Worm (Caenorhabditis elegans) whole organism, L2 larva: ENCODE data around the gene clec-3.

ENCODE experiments used
- ama-1 ChIP-seq: fragments of 150-350 bp; optimal IDR thresholded peaks from 2 replicates; lab custom pipeline; 2018; ENCODE audit warnings: inconsistent platforms
- ceh-82 ChIP-seq: fragments of 150-350 bp; optimal IDR thresholded peaks from 2 replicates; lab custom pipeline; 2014; ENCODE audit warnings: missing biosample characterization, missing genetic modification characterization
- elt-1 ChIP-seq: fragments of 150-350 bp; optimal IDR thresholded peaks from 2 replicates; lab custom pipeline; 2014; ENCODE audit warnings: missing biosample characterization, missing genetic modification characterization
- lin-39 ChIP-seq: fragments of 150-350 bp; optimal IDR thresholded peaks from 2 replicates; lab custom pipeline; 2014; ENCODE audit warnings: missing biosample characterization, missing genetic modification reagents, missing genetic modification characterization
- mdl-1 ChIP-seq, 2 experiments: fragments of 150-350 bp in 1 of 2; sonication (generic microtip) in 1 of 2; optimal IDR thresholded peaks; 2 replicates each; lab custom pipeline; 2017; ENCODE audit warnings: missing biosample characterization in 2 of 2, missing genetic modification characterization in 2 of 2
- nhr-10 ChIP-seq: sonication (generic microtip); optimal IDR thresholded peaks from 2 replicates; lab custom pipeline; 2017; ENCODE audit warnings: missing biosample characterization, missing genetic modification characterization
- nhr-11 ChIP-seq: fragments of 150-350 bp; optimal IDR thresholded peaks from 2 replicates; lab custom pipeline; 2014; ENCODE audit warnings: missing biosample characterization, missing genetic modification characterization
- nhr-12 ChIP-seq: fragments of 150-350 bp; optimal IDR thresholded peaks from 2 replicates; lab custom pipeline; 2014; ENCODE audit warnings: missing biosample characterization, missing genetic modification characterization
- nhr-23 ChIP-seq: fragments of 150-350 bp; optimal IDR thresholded peaks from 2 replicates; lab custom pipeline; 2014; ENCODE audit warnings: missing biosample characterization, missing genetic modification reagents, missing genetic modification characterization
- nhr-25 ChIP-seq: fragments of 150-350 bp; sonication (generic microtip); optimal IDR thresholded peaks from 3 replicates; lab custom pipeline; 2014; ENCODE audit warnings: missing biosample characterization, missing genetic modification characterization
- skn-1 ChIP-seq: sonication (generic microtip); optimal IDR thresholded peaks from 2 replicates; lab custom pipeline; 2017; ENCODE audit warnings: missing biosample characterization, missing genetic modification characterization
- unc-39 ChIP-seq: fragments of 150-350 bp; optimal IDR thresholded peaks from 2 replicates; lab custom pipeline; 2014; ENCODE audit warnings: missing biosample characterization, missing genetic modification characterization
- unc-55 ChIP-seq: fragments of 150-350 bp; sonication (generic microtip); optimal IDR thresholded peaks from 3 replicates; lab custom pipeline; 2014; ENCODE audit warnings: missing biosample characterization, missing genetic modification reagents, missing genetic modification characterization
- ztf-11 ChIP-seq: sonication (generic microtip); optimal IDR thresholded peaks from 2 replicates; lab custom pipeline; 2017; ENCODE audit warnings: missing biosample characterization, missing genetic modification characterization

ce11 chrII:2997828-2998441 is 21.8 kb downstream of the clec-3 start:
- TF ChIP-seq nhr-11 (tag; lab: Kevin White, UChicago) (no peak), ztf-11 (tag; lab: Kevin White, UChicago) (no peak), nhr-25 (tag; lab: Kevin White, UChicago) (no peak), nhr-12 (tag; lab: Kevin White, UChicago) (no peak), lin-39 (tag; lab: Kevin White, UChicago) (no peak), nhr-10 (tag; lab: Kevin White, UChicago) (no peak), nhr-23 (tag; lab: Kevin White, UChicago) (no peak), ama-1 (lab: Kevin White, UChicago) (no peak), skn-1 (tag; lab: Kevin White, UChicago) (no peak), unc-55 (GFP tag; lab: Kevin White, UChicago) (no peak), mdl-1 (tag; optimal IDR thresholded peaks at IDR 0.05; lab: Kevin White, UChicago) (no peak), ceh-82 (tag; lab: Kevin White, UChicago) (no peak), elt-1 (tag; lab: Kevin White, UChicago) (no peak), unc-39 (tag; lab: Kevin White, UChicago) (no peak)
